Worm (Caenorhabditis elegans): ENCODE data around the gene F01G10.4.

F01G10.4 gene

ce11 chrIV:10275050-10275449 lies 42.7 kb upstream of the F01G10.4 start:
- TF ChIP-seq efl-1 (GFP tag; optimal IDR thresholded peaks at IDR 0.05) (no peak), F23B12.7 (tag; optimal IDR thresholded peaks at IDR 0.05; ENCODE audit: insufficient read depth) (no peak), pha-4 (tag; optimal IDR thresholded peaks at IDR 0.05) (no peak), lsl-1 (GFP tag; optimal IDR thresholded peaks at IDR 0.05) (no peak), fkh-3 (tag; optimal IDR thresholded peaks at IDR 0.05) (no peak), egrh-3 (GFP tag; IDR thresholded peaks at IDR 0.05) (no peak), lsy-27 (tag; optimal IDR thresholded peaks at IDR 0.05; ENCODE audit: borderline replicate concordance, insufficient read depth) (no peak), dox-1 (GFP tag; IDR thresholded peaks at IDR 0.05) (no peak)

- no peak for TF ChIP-seq zim-3 (tag; optimal IDR thresholded peaks at IDR 0.05)
These were observed 41.5 kb upstream of the F01G10.4 start, which contains the start of gene Y43C5A.3 for ce11 chrIV:10273781-10274313. TSS of gene Y43C5A.3 (plus strand) at chrIV:10274036.

- no peak for TF ChIP-seq Y53F4B.3 (GFP tag; IDR thresholded peaks at IDR 0.05)
- no peak for TF ChIP-seq madf-10 (tag; optimal IDR thresholded peaks at IDR 0.05)
- TF ChIP-seq F57A8.1 (GFP tag; optimal IDR thresholded peaks at IDR 0.05) = no peak
- no peak for TF ChIP-seq cebp-1 (GFP tag; IDR thresholded peaks at IDR 0.05)
- no peak for TF ChIP-seq cebp-1 (tag; optimal IDR thresholded peaks at IDR 0.05)
- TF ChIP-seq nfyb-1 (GFP tag; IDR thresholded peaks at IDR 0.05) = no peak
- TF ChIP-seq rpc-1 (optimal IDR thresholded peaks at IDR 0.05) = no peak
- TF ChIP-seq rpc-1 (tag; optimal IDR thresholded peaks at IDR 0.05) = no peak
- no peak for TF ChIP-seq egl-44 (GFP tag; IDR thresholded peaks at IDR 0.05)
- no peak for TF ChIP-seq ceh-100 (GFP tag; IDR thresholded peaks at IDR 0.05)
- TF ChIP-seq mes-4 (tag; optimal IDR thresholded peaks at IDR 0.05) = no peak
- TF ChIP-seq ztf-25 (GFP tag; IDR thresholded peaks at IDR 0.05) = no peak
These were observed 41.0 kb upstream of the F01G10.4 start for ce11 chrIV:10273360-10273759.

ce11 chrIV:10269137-10269933 lies 37.0 kb upstream of the F01G10.4 start, which contains the start of the genes nspd-7 and Y43C5A.2:
TSS of gene nspd-7 (minus strand) at chrIV:10269187.
TSS of gene Y43C5A.2 (plus strand) at chrIV:10269883.
- TF ChIP-seq bed-2 (GFP tag; IDR thresholded peaks at IDR 0.05) (no peak), lin-26 (GFP tag; IDR thresholded peaks at IDR 0.05) (no peak), nhr-80 (tag; optimal IDR thresholded peaks at IDR 0.05) (peak; percentile 43), ccch-3 (GFP tag; optimal IDR thresholded peaks at IDR 0.05) (no peak), F57A8.1 (GFP tag; optimal IDR thresholded peaks at IDR 0.05) (no peak)

ce11 chrIV:10262882-10263281 lies 30.5 kb upstream of the F01G10.4 start:
- TF ChIP-seq B0019.2 (GFP tag; conservative IDR thresholded peaks at IDR 0.05) = peak; percentile 4; the same call in 1 of the 2 replicates
- peak; percentile 83 for TF ChIP-seq egrh-3 (GFP tag; IDR thresholded peaks at IDR 0.05)
- 0 out of 2 replicates have a peak, but pooled peaks have one; percentile 33 for TF ChIP-seq madf-6 (GFP tag; IDR thresholded peaks at IDR 0.05)
- TF ChIP-seq aptf-3 (GFP tag; IDR thresholded peaks at IDR 0.05) = 0 out of 2 replicates have a peak, but pooled peaks have one; percentile 36
- 0 out of 2 replicates have a peak, but pooled peaks have one; percentile 8 for TF ChIP-seq lag-1 (GFP tag; IDR thresholded peaks at IDR 0.05)
- peak; percentile 52; the same call in 1 of the 2 replicates for TF ChIP-seq pbrm-1 (GFP tag; IDR thresholded peaks at IDR 0.05)
- 0 out of 2 replicates have a peak, but pooled peaks have one; percentile 40 for TF ChIP-seq dox-1 (GFP tag; IDR thresholded peaks at IDR 0.05)
- TF ChIP-seq F37B4.10 (GFP tag; IDR thresholded peaks at IDR 0.05) = 0 out of 2 replicates have a peak, but pooled peaks have one; percentile 85
- 0 out of 2 replicates have a peak, but pooled peaks have one; percentile 59 for TF ChIP-seq Y95B8A.8 (GFP tag; IDR thresholded peaks at IDR 0.05)
- TF ChIP-seq F33H1.4 (GFP tag; IDR thresholded peaks at IDR 0.05) = peak; percentile 63
- 0 out of 2 replicates have a peak, but pooled peaks have one; percentile 37 for TF ChIP-seq D2030.7 (GFP tag; IDR thresholded peaks at IDR 0.05)
- TF ChIP-seq egl-18 (GFP tag; IDR thresholded peaks at IDR 0.05) = 0 out of 2 replicates have a peak, but pooled peaks have one; percentile 15
